Worm (Caenorhabditis elegans) whole organism, young adult: Measurements from ENCODE around the gene igcm-1.

ENCODE experiments used
- ama-1 ChIP-seq, 3 experiments: fragments of 150-350 bp in 1 of 3; sonication (generic microtip) in 2 of 3; optimal IDR thresholded peaks; 2 replicates each; lab custom pipeline; 2014 to 2018; ENCODE audit warnings: missing biosample characterization in 2 of 3, missing genetic modification characterization in 2 of 3, missing genetic modification reagents in 2 of 3
- aptf-2 ChIP-seq: fragments of 200-800 bp; sonication (Bioruptor generic); conservative IDR thresholded peaks from 2 replicates; pipeline ENCODE4 v1.3.6; 2022; ENCODE audit warnings: missing genetic modification reagents, missing genetic modification characterization, missing compliant biosample characterization
- atf-7 ChIP-seq: sonication (generic microtip); optimal IDR thresholded peaks from 2 replicates; lab custom pipeline; 2017; ENCODE audit warnings: mild to moderate bottlenecking, missing genetic modification characterization, missing compliant biosample characterization
- ceh-58 ChIP-seq: fragments of 200-800 bp; sonication (Bioruptor generic); IDR thresholded peaks from 2 replicates; pipeline ENCODE4 v1.3.6; 2022; ENCODE audit warnings: missing genetic modification characterization, missing compliant biosample characterization
- gei-17 ChIP-seq: fragments of 200-800 bp; sonication (Bioruptor generic); optimal IDR thresholded peaks from 2 replicates; lab custom pipeline; 2018; ENCODE audit warnings: mild to moderate bottlenecking, missing genetic modification characterization, missing compliant biosample characterization
- lsy-27 ChIP-seq: sonication (generic microtip); optimal IDR thresholded peaks from 2 replicates; lab custom pipeline; 2017; ENCODE audit warnings: missing genetic modification characterization, mild to moderate bottlenecking, missing compliant biosample characterization, antibody characterized with exemption, missing genotype, borderline replicate concordance; ENCODE audit not compliant: insufficient read depth
- madf-3 ChIP-seq: fragments of 200-800 bp; sonication (Bioruptor generic); IDR thresholded peaks from 2 replicates; pipeline ENCODE4 v1.3.6; 2022; ENCODE audit warnings: missing genetic modification reagents, missing genetic modification characterization, missing compliant biosample characterization
- pha-4 ChIP-seq: fragments of 150-350 bp; sonication (generic microtip); optimal IDR thresholded peaks from 2 replicates; lab custom pipeline; 2014; ENCODE audit warnings: missing biosample characterization, missing genetic modification reagents, missing genetic modification characterization
- snpc-4 ChIP-seq, 5 experiments: fragments of 150-350 bp in 1 of 5; sonication (generic microtip) in 4 of 5; optimal IDR thresholded peaks; 2 replicates each; lab custom pipeline; 2014 to 2018; ENCODE audit warnings: missing genetic modification characterization in 5 of 5, missing biosample characterization in 3 of 5, antibody characterized with exemption in 2 of 5, mild to moderate bottlenecking in 2 of 5, missing compliant biosample characterization in 2 of 5, missing genotype in 2 of 5, moderate library complexity in 2 of 5, missing genetic modification reagents in 1 of 5
- unc-62 ChIP-seq: fragments of 150-350 bp; optimal IDR thresholded peaks from 2 replicates; lab custom pipeline; 2014; ENCODE audit warnings: missing biosample characterization, missing genetic modification reagents, missing genetic modification characterization
- ztf-25 ChIP-seq: fragments of 200-800 bp; sonication (Bioruptor generic); IDR thresholded peaks from 2 replicates; pipeline ENCODE4 v1.3.6; 2022; ENCODE audit warnings: missing genetic modification reagents, missing genetic modification characterization, missing compliant biosample characterization

- TF ChIP-seq pha-4 (tag; lab: Kevin White, UChicago) (no peak), ama-1 (optimal IDR thresholded peaks at IDR 0.05; lab: Kevin White, UChicago) (no peak), ama-1 (GFP tag; optimal IDR thresholded peaks at IDR 0.05; lab: Kevin White, UChicago) (no peak), gei-17 (GFP tag; lab: Kevin White, UChicago) (no peak), ceh-58 (GFP tag; lab: Robert Waterston, UW) (no peak), aptf-2 (GFP tag; lab: Robert Waterston, UW) (no peak), unc-62 (GFP tag; lab: Kevin White, UChicago) (no peak), lsy-27 (no peak), ztf-25 (GFP tag; lab: Robert Waterston, UW) (no peak), atf-7 (tag; lab: Kevin White, UChicago) (no peak), madf-3 (0 out of 2 replicates have a peak, but pooled peaks have one; percentile 16), snpc-4 (GFP tag; optimal IDR thresholded peaks at IDR 0.05; lab: Kevin White, UChicago) (no peak), snpc-4 (tag; optimal IDR thresholded peaks at IDR 0.05; lab: Kevin White, UChicago) (no peak)
These were observed 19.7 kb upstream of the igcm-1 start, which contains the start of gene lgl-1 for ce11 chrX:871020-871419.
